Fruit fly (Drosophila melanogaster): Measurements from ENCODE around the gene rdgC.

dm6 chr3L:20203587-20203986, 44.3 kb upstream of the rdgC start, which contains the start of gene CG7298:
- no peak for TF ChIP-seq cnc (optimal IDR thresholded peaks at IDR 0.05)
- TF ChIP-seq bab1 (GFP tag; optimal IDR thresholded peaks at IDR 0.05), result no peak
- no peak for TF ChIP-seq CG1620 (GFP tag; optimal IDR thresholded peaks at IDR 0.05)
- TF ChIP-seq kay (GFP tag; ENCODE audit: borderline replicate concordance), result no peak
- no peak for TF ChIP-seq CG14711 (tag; optimal IDR thresholded peaks at IDR 0.05)
- no peak for TF ChIP-seq Clk (GFP tag; optimal IDR thresholded peaks at IDR 0.05)
- no peak for TF ChIP-seq cic (GFP tag; optimal IDR thresholded peaks at IDR 0.05)
- no peak for TF ChIP-seq CG5204 (GFP tag; optimal IDR thresholded peaks at IDR 0.05)

Measured in whole organism, adult.